Fruit fly (Drosophila melanogaster) S2 (cell line): ENCODE results near the gene Nhe2.

ENCODE experiments used
- CG8478 ChIP-seq: fragments of >200 bp; optimal IDR thresholded peaks from 2 replicates; lab custom pipeline; 2018
- CTCF ChIP-seq, 2 experiments: fragments of >200 bp; optimal IDR thresholded peaks; 2 replicates each; lab custom pipeline; 2018

- no peak for TF ChIP-seq CG8478 (lab: Kevin White, UChicago)
- no peak for TF ChIP-seq CTCF (optimal IDR thresholded peaks at IDR 0.05; lab: Kevin White, UChicago)
These were observed 6.5 kb upstream of the Nhe2 start for dm6 chr2L:21097850-21098249.
